Worm (Caenorhabditis elegans): ENCODE results near the gene C28G1.6.

The C28G1.6 gene

ce11 chrX:8817929-8818328 is 13.1 kb downstream of the C28G1.6 start:
- TF ChIP-seq elt-2 (tag; optimal IDR thresholded peaks at IDR 0.05) (peak; percentile 47), pqm-1 (tag; optimal IDR thresholded peaks at IDR 0.05) (peak; percentile 15), pha-4 (tag; optimal IDR thresholded peaks at IDR 0.05) (peak; percentile 43), daf-12 (tag; optimal IDR thresholded peaks at IDR 0.05) (no peak)

- TF ChIP-seq ztf-11 (tag; optimal IDR thresholded peaks at IDR 0.05) (no peak), fkh-10 (GFP tag; optimal IDR thresholded peaks at IDR 0.05) (no peak), nhr-43 (tag; optimal IDR thresholded peaks at IDR 0.05; ENCODE audit: poor library complexity, severe bottlenecking) (no peak), ceh-82 (tag; optimal IDR thresholded peaks at IDR 0.05) (no peak), nhr-11 (tag; optimal IDR thresholded peaks at IDR 0.05) (no peak), elt-3 (tag; optimal IDR thresholded peaks at IDR 0.05) (no peak), nhr-77 (tag; optimal IDR thresholded peaks at IDR 0.05) (no peak), egl-5 (tag; optimal IDR thresholded peaks at IDR 0.05) (no peak), tbx-2 (tag; optimal IDR thresholded peaks at IDR 0.05) (no peak), nhr-25 (tag; optimal IDR thresholded peaks at IDR 0.05) (no peak), ztf-4 (tag; optimal IDR thresholded peaks at IDR 0.05) (no peak), pha-4 (tag; optimal IDR thresholded peaks at IDR 0.05) (peak; percentile 15), mdl-1 (tag; optimal IDR thresholded peaks at IDR 0.05) (no peak), snpc-4 (tag; optimal IDR thresholded peaks at IDR 0.05) (no peak), ZK546.5 (tag; optimal IDR thresholded peaks at IDR 0.05) (no peak), eor-1 (tag; optimal IDR thresholded peaks at IDR 0.05) (no peak), unc-39 (tag; optimal IDR thresholded peaks at IDR 0.05) (no peak), elt-2 (tag; optimal IDR thresholded peaks at IDR 0.05) (peak; percentile 89), hmg-11 (tag; optimal IDR thresholded peaks at IDR 0.05) (no peak), pqm-1 (tag; optimal IDR thresholded peaks at IDR 0.05) (peak; percentile 63), sea-2 (GFP tag; optimal IDR thresholded peaks at IDR 0.05) (no peak), unc-62 (GFP tag; optimal IDR thresholded peaks at IDR 0.05) (no peak), nhr-12 (tag; optimal IDR thresholded peaks at IDR 0.05) (no peak), egl-27 (tag; optimal IDR thresholded peaks at IDR 0.05) (no peak), lin-39 (tag; optimal IDR thresholded peaks at IDR 0.05) (no peak)
Observed at ce11 chrX:8811916-8812315, 19.1 kb downstream of the C28G1.6 start, which contains the start of gene cnnm-2. Gene cnnm-2, plus strand, starts transcription at chrX:8812105.

DNA sequence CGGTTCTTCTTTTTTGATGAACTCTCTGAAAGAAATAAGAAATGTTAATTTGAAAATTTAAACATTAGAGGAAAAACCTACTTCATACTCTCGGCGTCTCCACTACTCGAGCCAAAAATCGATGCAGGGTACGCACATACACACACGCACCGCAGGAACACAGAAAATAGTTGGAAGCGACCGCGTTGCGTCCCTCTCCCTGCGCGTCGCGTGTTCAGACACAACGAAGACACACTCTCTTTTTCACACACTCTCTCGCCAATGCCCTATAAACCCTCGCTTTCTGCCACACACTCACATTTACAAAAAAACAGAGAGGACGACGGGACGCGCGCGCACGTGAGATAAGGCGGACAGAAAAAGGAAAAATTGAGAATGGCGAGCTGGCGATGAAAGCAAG is 20.2 kb downstream of the C28G1.6 start, which contains the start of gene R04E5.9:
R04E5.9 (minus strand) TSS at position 235 of the 400 bp plus-strand sequence.
- TF ChIP-seq snpc-4 (tag; optimal IDR thresholded peaks at IDR 0.05): peak; percentile 69
- TF ChIP-seq ceh-28 (tag; optimal IDR thresholded peaks at IDR 0.05): peak; percentile 86
- TF ChIP-seq egl-5 (tag; optimal IDR thresholded peaks at IDR 0.05): peak; percentile 92
- TF ChIP-seq aly-2 (tag; optimal IDR thresholded peaks at IDR 0.05): no peak
- no peak for TF ChIP-seq eor-1 (tag; optimal IDR thresholded peaks at IDR 0.05)
- peak; percentile 18 for TF ChIP-seq ceh-82 (tag; optimal IDR thresholded peaks at IDR 0.05)
- TF ChIP-seq ceh-9 (tag; optimal IDR thresholded peaks at IDR 0.05): no peak
- TF ChIP-seq nhr-11 (tag; optimal IDR thresholded peaks at IDR 0.05): no peak
- peak; percentile 70 for TF ChIP-seq ama-1 (optimal IDR thresholded peaks at IDR 0.05)
- no peak for TF ChIP-seq egl-27 (tag; optimal IDR thresholded peaks at IDR 0.05)
- no peak for TF ChIP-seq zag-1 (tag; optimal IDR thresholded peaks at IDR 0.05)
- TF ChIP-seq pha-4 (tag; optimal IDR thresholded peaks at IDR 0.05): peak; percentile 95
- peak; percentile 87 for TF ChIP-seq elt-2 (tag; optimal IDR thresholded peaks at IDR 0.05)
- TF ChIP-seq unc-62 (GFP tag; optimal IDR thresholded peaks at IDR 0.05): no peak
- TF ChIP-seq daf-12 (tag; optimal IDR thresholded peaks at IDR 0.05): no peak
- peak; percentile 13 for TF ChIP-seq fos-1 (tag; optimal IDR thresholded peaks at IDR 0.05)
- TF ChIP-seq mml-1 (tag; optimal IDR thresholded peaks at IDR 0.05): peak; percentile 16
- TF ChIP-seq jun-1 (tag; optimal IDR thresholded peaks at IDR 0.05): peak; percentile 82
- peak; percentile 78 for TF ChIP-seq nhr-23 (tag; optimal IDR thresholded peaks at IDR 0.05)
- no peak for TF ChIP-seq ceh-16 (tag; optimal IDR thresholded peaks at IDR 0.05)
- TF ChIP-seq unc-39 (tag; optimal IDR thresholded peaks at IDR 0.05): no peak
- no peak for TF ChIP-seq nhr-76 (tag; optimal IDR thresholded peaks at IDR 0.05)
- TF ChIP-seq elt-3 (tag; optimal IDR thresholded peaks at IDR 0.05): no peak
- peak; percentile 10 for TF ChIP-seq lsy-12 (tag; optimal IDR thresholded peaks at IDR 0.05)
- TF ChIP-seq nhr-28 (tag; optimal IDR thresholded peaks at IDR 0.05): no peak
- TF ChIP-seq nhr-77 (tag; optimal IDR thresholded peaks at IDR 0.05): no peak
- TF ChIP-seq fkh-10 (GFP tag; optimal IDR thresholded peaks at IDR 0.05): peak; percentile 82
- peak; percentile 77 for TF ChIP-seq nhr-25 (tag; optimal IDR thresholded peaks at IDR 0.05)
- no peak for TF ChIP-seq ztf-11 (tag; optimal IDR thresholded peaks at IDR 0.05)
- TF ChIP-seq lin-15B (tag; optimal IDR thresholded peaks at IDR 0.05): peak; percentile 60
- peak; percentile 78 for TF ChIP-seq skn-1 (tag; optimal IDR thresholded peaks at IDR 0.05)
- TF ChIP-seq elt-1 (tag; optimal IDR thresholded peaks at IDR 0.05): peak; percentile 57
- peak; percentile 52 for TF ChIP-seq R02D3.7 (tag; optimal IDR thresholded peaks at IDR 0.05)
- peak; percentile 94 for TF ChIP-seq lin-39 (tag; optimal IDR thresholded peaks at IDR 0.05)
- TF ChIP-seq mdl-1 (tag; optimal IDR thresholded peaks at IDR 0.05): peak; percentile 89
- TF ChIP-seq fkh-2 (tag; optimal IDR thresholded peaks at IDR 0.05): no peak
- TF ChIP-seq ZK546.5 (tag; optimal IDR thresholded peaks at IDR 0.05): no peak
- peak; percentile 98 for TF ChIP-seq hmg-11 (tag; optimal IDR thresholded peaks at IDR 0.05)
- peak; percentile 90 for TF ChIP-seq sea-2 (GFP tag; optimal IDR thresholded peaks at IDR 0.05)
- no peak for TF ChIP-seq nhr-12 (tag; optimal IDR thresholded peaks at IDR 0.05)
- TF ChIP-seq nhr-67 (tag; optimal IDR thresholded peaks at IDR 0.05): no peak
- TF ChIP-seq tbx-2 (tag; optimal IDR thresholded peaks at IDR 0.05): peak; percentile 64
- no peak for TF ChIP-seq ztf-4 (tag; optimal IDR thresholded peaks at IDR 0.05)
- no peak for TF ChIP-seq nhr-237 (tag; optimal IDR thresholded peaks at IDR 0.05)

All from whole organism, L3 larva.